Worm (Caenorhabditis elegans) whole organism, mixed stage, embryonic: Measurements from ENCODE around the gene dmsr-15.

Experiments
- nhr-237 ChIP-seq: fragments of 150-350 bp; optimal IDR thresholded peaks from 2 replicates; lab custom pipeline; 2014; ENCODE audit warnings: missing biosample characterization, missing genetic modification characterization
- sptf-1 ChIP-seq: sonication (generic microtip); optimal IDR thresholded peaks from 2 replicates; lab custom pipeline; 2017; ENCODE audit warnings: mild to moderate bottlenecking, missing genetic modification characterization, moderate library complexity, missing compliant biosample characterization

DNA sequence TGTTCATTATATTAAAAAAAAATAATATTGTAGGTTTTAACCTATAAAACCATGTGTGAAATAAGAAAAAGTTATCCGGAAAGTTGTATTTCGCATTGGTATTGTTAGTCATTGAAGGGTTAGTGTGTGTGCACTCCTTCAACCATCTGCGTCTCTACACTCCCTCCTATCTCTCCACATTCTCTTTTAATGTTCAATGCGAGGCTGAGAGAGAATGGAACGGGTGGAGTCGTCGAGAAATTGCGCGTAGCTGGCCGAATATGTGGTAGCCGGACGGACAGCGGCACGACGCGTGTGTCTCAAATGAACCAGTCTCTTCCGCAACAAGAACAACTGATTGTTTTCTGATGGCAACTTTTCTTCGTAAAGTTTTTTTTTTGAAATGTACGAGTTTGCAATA is 31.8 kb downstream of the dmsr-15 start:
- TF ChIP-seq sptf-1 (tag; lab: Kevin White, UChicago): no peak
- TF ChIP-seq nhr-237: no peak
